Fruit fly (Drosophila melanogaster) whole organism, embryonic: ENCODE data around the gene Cad89D.

Source experiments
- CG10654 ChIP-seq: fragments of 200-800 bp; sonication (Bioruptor generic); optimal IDR thresholded peaks from 2 replicates; lab custom pipeline; 2016; ENCODE audit warnings: missing biosample characterization, missing genetic modification characterization
- CG11093 ChIP-seq: fragments of 200-800 bp; sonication (Bioruptor generic); IDR thresholded peaks from 3 replicates; pipeline ENCODE4 v1.3.6; 2022; ENCODE audit warnings: missing biosample characterization, missing genetic modification characterization
- CG11560 ChIP-seq: fragments of 200-800 bp; sonication (Bioruptor generic); IDR thresholded peaks from 3 replicates; pipeline ENCODE4 v1.3.6; 2022; ENCODE audit warnings: missing biosample characterization, missing genetic modification characterization
- CG11695 ChIP-seq: fragments of 200-800 bp; sonication (Bioruptor generic); IDR thresholded peaks from 3 replicates; pipeline ENCODE4 v1.3.6; 2022; ENCODE audit warnings: missing biosample characterization, missing genetic modification characterization
- CG11723 ChIP-seq: fragments of 200-800 bp; sonication (Bioruptor generic); optimal IDR thresholded peaks from 2 replicates; lab custom pipeline; 2017; ENCODE audit warnings: missing biosample characterization, mild to moderate bottlenecking, missing genetic modification characterization
- CG17612 ChIP-seq: fragments of 200-800 bp; sonication (Bioruptor generic); IDR thresholded peaks from 2 replicates; pipeline ENCODE4 v1.3.6; 2022; ENCODE audit warnings: missing biosample characterization, missing genetic modification characterization
- CG17912 ChIP-seq: fragments of 200-800 bp; sonication (Bioruptor generic); optimal IDR thresholded peaks from 2 replicates; lab custom pipeline; 2018; ENCODE audit warnings: missing biosample characterization, mild to moderate bottlenecking, missing genetic modification characterization
- CG1832 ChIP-seq: fragments of 200-800 bp; sonication (Bioruptor generic); optimal IDR thresholded peaks from 2 replicates; lab custom pipeline; 2017; ENCODE audit warnings: missing biosample characterization, mild to moderate bottlenecking, missing genetic modification characterization, inconsistent platforms
- CG30020 ChIP-seq: fragments of 200-800 bp; optimal IDR thresholded peaks from 2 replicates; lab custom pipeline; 2019; ENCODE audit warnings: missing biosample characterization, mild to moderate bottlenecking, missing genetic modification characterization, moderate library complexity
- CG30431 ChIP-seq: fragments of 200-800 bp; sonication (Bioruptor generic); optimal IDR thresholded peaks from 2 replicates; lab custom pipeline; 2017; ENCODE audit warnings: missing biosample characterization, missing genetic modification characterization
- CG32532 ChIP-seq: fragments of 200-800 bp; sonication (Bioruptor generic); IDR thresholded peaks from 2 replicates; pipeline ENCODE4 v1.3.6; 2022; ENCODE audit warnings: missing biosample characterization, missing genetic modification characterization
- CG34224 ChIP-seq: fragments of 200-800 bp; sonication (Bioruptor generic); IDR thresholded peaks from 3 replicates; pipeline ENCODE4 v1.3.6; 2022; ENCODE audit warnings: missing biosample characterization, missing genetic modification characterization; ENCODE audit not compliant: partially characterized antibody
- CG34422 ChIP-seq: fragments of 200-800 bp; sonication (Bioruptor generic); IDR thresholded peaks from 3 replicates; pipeline ENCODE4 v1.3.6; 2022; ENCODE audit warnings: missing biosample characterization, missing genetic modification characterization
- CG3847 ChIP-seq: fragments of 200-800 bp; sonication (Bioruptor generic); IDR thresholded peaks from 2 replicates; pipeline ENCODE4 v1.3.6; 2022; ENCODE audit warnings: missing biosample characterization, missing genetic modification characterization
- CG4424 ChIP-seq: fragments of 200-800 bp; sonication (Bioruptor generic); optimal IDR thresholded peaks from 3 replicates; lab custom pipeline; 2016; ENCODE audit warnings: missing biosample characterization, missing genetic modification characterization
- CG4617 ChIP-seq: fragments of 200-800 bp; sonication (Bioruptor generic); optimal IDR thresholded peaks from 3 replicates; lab custom pipeline; 2016; ENCODE audit warnings: missing biosample characterization, missing genetic modification characterization, borderline replicate concordance
- CG8478 ChIP-seq: fragments of >200 bp; optimal IDR thresholded peaks from 2 replicates; lab custom pipeline; 2018
- CG9797 ChIP-seq: fragments of 200-800 bp; sonication (Bioruptor generic); optimal IDR thresholded peaks from 3 replicates; lab custom pipeline; 2018; ENCODE audit warnings: missing biosample characterization, mild to moderate bottlenecking, missing genetic modification characterization
- Chrac-16 ChIP-seq: fragments of 200-800 bp; sonication (Bioruptor generic); optimal IDR thresholded peaks from 3 replicates; lab custom pipeline; 2016; ENCODE audit warnings: missing biosample characterization, missing genetic modification characterization
- Dip3 ChIP-seq: fragments of 200-800 bp; sonication (Bioruptor generic); optimal IDR thresholded peaks from 3 replicates; lab custom pipeline; 2016; ENCODE audit warnings: missing biosample characterization, missing genetic modification characterization
- ERR ChIP-seq: fragments of 200-800 bp; sonication (Bioruptor generic); optimal IDR thresholded peaks from 2 replicates; lab custom pipeline; 2016; ENCODE audit warnings: missing biosample characterization, missing genetic modification characterization
- Hr3 ChIP-seq: fragments of 200-800 bp; sonication (Bioruptor generic); optimal IDR thresholded peaks from 3 replicates; lab custom pipeline; 2016; ENCODE audit warnings: missing biosample characterization, missing genetic modification characterization
- Neu2 ChIP-seq: fragments of 200-800 bp; sonication (Bioruptor generic); optimal IDR thresholded peaks from 3 replicates; lab custom pipeline; 2016; ENCODE audit warnings: missing biosample characterization, missing genetic modification characterization, borderline replicate concordance
- Spps ChIP-seq: fragments of 200-800 bp; sonication (Bioruptor generic); optimal IDR thresholded peaks from 2 replicates; lab custom pipeline; 2018; ENCODE audit warnings: missing biosample characterization, mild to moderate bottlenecking, missing genetic modification characterization
- Tbp ChIP-seq: fragments of >200 bp; optimal IDR thresholded peaks from 2 replicates; lab custom pipeline; 2018; ENCODE audit warnings: missing biosample characterization, missing genetic modification characterization
- Trl ChIP-seq, 3 experiments: fragments of >200 bp in 2 of 3; fragments of 200-800 bp in 1 of 3; sonication (Bioruptor generic) in 1 of 3; optimal IDR thresholded peaks; 2 replicates in 1 of 3; 3 replicates in 2 of 3; lab custom pipeline; 2016 to 2017; ENCODE audit warnings: missing biosample characterization in 1 of 3, missing genetic modification characterization in 1 of 3
- Usf ChIP-seq: fragments of 200-800 bp; sonication (Bioruptor generic); optimal IDR thresholded peaks from 2 replicates; lab custom pipeline; 2017; ENCODE audit warnings: missing genotype, missing biosample characterization, missing genetic modification characterization
- bcd ChIP-seq: fragments of 200-800 bp; sonication (Bioruptor generic); optimal IDR thresholded peaks from 2 replicates; lab custom pipeline; 2017; ENCODE audit warnings: missing biosample characterization, mild to moderate bottlenecking, missing genetic modification characterization
- danr ChIP-seq: fragments of 200-800 bp; sonication (Bioruptor generic); IDR thresholded peaks from 2 replicates; pipeline ENCODE4 v1.3.6; 2022; ENCODE audit warnings: missing biosample characterization, missing genetic modification characterization
- dimm ChIP-seq: fragments of 200-800 bp; sonication (Bioruptor generic); IDR thresholded peaks from 2 replicates; pipeline ENCODE4 v1.3.6; 2022; ENCODE audit warnings: missing biosample characterization, missing genetic modification characterization
- dpn ChIP-seq, 2 experiments: fragments of 200-800 bp; sonication (Bioruptor generic); optimal IDR thresholded peaks; 3 replicates each; lab custom pipeline; 2016; ENCODE audit warnings: missing biosample characterization in 2 of 2, missing genetic modification characterization in 2 of 2
- esg ChIP-seq: fragments of 200-800 bp; sonication (Bioruptor generic); conservative IDR thresholded peaks from 2 replicates; pipeline ENCODE4 v1.3.6; 2022; ENCODE audit warnings: missing biosample characterization, missing genetic modification characterization
- gce ChIP-seq: fragments of 200-800 bp; sonication (Bioruptor generic); IDR thresholded peaks from 3 replicates; pipeline ENCODE4 v1.3.6; 2022; ENCODE audit warnings: missing biosample characterization, missing genetic modification characterization
- grau ChIP-seq: fragments of 200-800 bp; optimal IDR thresholded peaks from 3 replicates; lab custom pipeline; 2019; ENCODE audit warnings: missing biosample characterization, mild to moderate bottlenecking, missing genetic modification characterization, moderate library complexity
- hth ChIP-seq: fragments of >200 bp; optimal IDR thresholded peaks from 2 replicates; lab custom pipeline; 2017; ENCODE audit warnings: inconsistent platforms
- kah ChIP-seq: fragments of 200-800 bp; sonication (Bioruptor generic); optimal IDR thresholded peaks from 2 replicates; lab custom pipeline; 2018; ENCODE audit warnings: missing biosample characterization, mild to moderate bottlenecking, missing genetic modification characterization
- lab ChIP-seq: fragments of 200-800 bp; sonication (Bioruptor generic); optimal IDR thresholded peaks from 3 replicates; lab custom pipeline; 2017; ENCODE audit warnings: missing biosample characterization, missing genetic modification characterization, mild to moderate bottlenecking, moderate library complexity, missing genetic modification reagents
- nerfin-1 ChIP-seq: fragments of 200-800 bp; sonication (Bioruptor generic); optimal IDR thresholded peaks from 3 replicates; lab custom pipeline; 2019; ENCODE audit warnings: missing biosample characterization, mild to moderate bottlenecking, missing genetic modification characterization, moderate library complexity
- nom ChIP-seq: fragments of 200-800 bp; sonication (Bioruptor generic); optimal IDR thresholded peaks from 2 replicates; lab custom pipeline; 2017; ENCODE audit warnings: missing biosample characterization, missing genetic modification characterization, mild to moderate bottlenecking, moderate library complexity, missing genetic modification reagents
- pfk ChIP-seq: fragments of 200-800 bp; sonication (Bioruptor generic); optimal IDR thresholded peaks from 2 replicates; lab custom pipeline; 2018; ENCODE audit warnings: missing biosample characterization, mild to moderate bottlenecking, missing genetic modification characterization, moderate library complexity
- pho ChIP-seq: fragments of 200-800 bp; sonication (Bioruptor generic); optimal IDR thresholded peaks from 2 replicates; lab custom pipeline; 2016; ENCODE audit warnings: missing biosample characterization, missing genetic modification characterization
- pita ChIP-seq: fragments of 200-800 bp; sonication (Bioruptor generic); optimal IDR thresholded peaks from 2 replicates; lab custom pipeline; 2017; ENCODE audit warnings: missing biosample characterization, mild to moderate bottlenecking, missing genetic modification characterization
- ro ChIP-seq: fragments of 200-800 bp; sonication (Bioruptor generic); IDR thresholded peaks from 2 replicates; pipeline ENCODE4 v1.3.6; 2022; ENCODE audit warnings: missing biosample characterization, missing genetic modification characterization
- sqz ChIP-seq: fragments of 200-800 bp; sonication (Bioruptor generic); optimal IDR thresholded peaks from 3 replicates; lab custom pipeline; 2018; ENCODE audit warnings: missing biosample characterization, mild to moderate bottlenecking, missing genetic modification characterization
- tna ChIP-seq: fragments of 200-800 bp; sonication (Bioruptor generic); IDR thresholded peaks from 2 replicates; pipeline ENCODE4 v1.3.6; 2022; ENCODE audit warnings: missing biosample characterization, missing genetic modification characterization; ENCODE audit not compliant: partially characterized antibody
- twi ChIP-seq: fragments of 200-800 bp; optimal IDR thresholded peaks from 2 replicates; lab custom pipeline; 2019; ENCODE audit warnings: missing biosample characterization, mild to moderate bottlenecking, missing genetic modification characterization, moderate library complexity
- wor ChIP-seq: fragments of 200-800 bp; sonication (Bioruptor generic); IDR thresholded peaks from 2 replicates; pipeline ENCODE4 v1.3.6; 2022; ENCODE audit warnings: missing biosample characterization, missing genetic modification characterization
- yki ChIP-seq: fragments of >200 bp; optimal IDR thresholded peaks from 3 replicates; lab custom pipeline; 2018
- z ChIP-seq: fragments of 200-800 bp; sonication (Bioruptor generic); IDR thresholded peaks from 3 replicates; pipeline ENCODE4 v1.3.6; 2022; ENCODE audit warnings: missing biosample characterization, missing genetic modification characterization
- zf30C ChIP-seq: fragments of 200-800 bp; sonication (Bioruptor generic); optimal IDR thresholded peaks from 3 replicates; lab custom pipeline; 2018; ENCODE audit warnings: missing biosample characterization, mild to moderate bottlenecking, missing genetic modification characterization

The Cad89D gene

DNA sequence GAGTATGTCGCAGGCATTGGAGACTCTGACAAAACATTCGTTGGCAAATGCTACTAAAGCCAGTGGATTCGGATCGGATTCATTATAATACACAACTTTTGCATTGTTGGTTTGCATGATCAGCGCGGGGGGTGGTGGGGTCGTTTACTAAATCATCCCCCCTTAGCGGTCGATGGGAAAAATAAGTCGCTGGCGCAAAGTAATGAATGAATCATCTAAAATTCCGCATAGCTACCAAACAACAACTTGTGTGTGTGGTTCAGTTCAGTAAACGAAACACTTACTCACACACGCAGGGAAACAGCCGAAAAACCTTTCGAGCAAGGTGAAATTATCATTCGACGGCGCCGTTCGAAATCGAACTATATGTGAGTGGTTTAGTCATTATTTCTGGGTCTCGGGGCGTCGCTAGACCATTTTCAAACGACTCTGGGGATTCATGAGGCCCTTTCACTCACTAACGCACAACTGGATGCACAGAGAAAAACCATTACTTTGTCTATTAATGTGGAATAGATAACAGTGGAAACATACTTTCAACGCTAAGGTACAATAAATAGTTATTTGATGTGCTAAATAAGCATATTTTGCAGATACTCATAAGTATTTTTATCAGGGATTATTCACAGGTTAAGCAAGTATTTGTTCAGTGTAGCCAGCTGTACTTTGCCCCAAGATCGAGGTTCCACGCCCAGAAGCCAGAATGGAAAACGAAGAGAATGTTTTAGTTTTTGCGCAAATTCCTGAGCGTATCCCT, 46.7 kb downstream of the Cad89D start (continued):
- TF ChIP-seq kah (no peak), CG8478 (lab: Kevin White, UChicago) (no peak), CG4617 (GFP tag; lab: Kevin White, UChicago) (no peak), ro (peak; percentile 12), Tbp (GFP tag; lab: Kevin White, UChicago) (no peak), hth (no peak), Hr3 (peak; percentile 34), grau (tag; lab: Kevin White, UChicago) (peak; percentile 60), danr (GFP tag; lab: Robert Waterston, UW) (peak; percentile 52; the same call in 1 of the 2 replicates), Trl (optimal IDR thresholded peaks at IDR 0.05; lab: Kevin White, UChicago) (no peak), Trl (GFP tag; optimal IDR thresholded peaks at IDR 0.05; lab: Kevin White, UChicago) (peak; percentile 34), ERR (peak; percentile 46), CG1832 (no peak), CG4424 (no peak), Dip3 (GFP tag; lab: Kevin White, UChicago) (peak; percentile 70), CG17612 (GFP tag; lab: Robert Waterston, UW) (peak; percentile 54), bcd (GFP tag; lab: Kevin White, UChicago) (peak; percentile 66), CG9797 (no peak), CG30431 (GFP tag; lab: Kevin White, UChicago) (peak; percentile 72), CG11695 (GFP tag; lab: Robert Waterston, UW) (peak; percentile 60), esg (GFP tag; lab: Robert Waterston, UW) (peak; percentile 80), pita (no peak), CG11723 (no peak), CG3847 (GFP tag; lab: Robert Waterston, UW) (peak; percentile 58), gce (GFP tag; lab: Robert Waterston, UW) (peak; percentile 82), pho (GFP tag; lab: Kevin White, UChicago) (peak; percentile 42), CG32532 (GFP tag; lab: Robert Waterston, UW) (peak; percentile 79), CG10654 (peak; percentile 60), lab (GFP tag; lab: Kevin White, UChicago) (peak; percentile 56), CG34224 (GFP tag; lab: Robert Waterston, UW) (no peak), twi (tag; lab: Kevin White, UChicago) (no peak), CG11560 (no peak; the same call in 2 of the 3 replicates), zf30C (peak; percentile 76), tna (no peak), Chrac-16 (GFP tag; lab: Kevin White, UChicago) (peak; percentile 47), CG30020 (tag; lab: Kevin White, UChicago) (peak; percentile 33), Spps (tag; lab: Kevin White, UChicago) (peak; percentile 68), wor (GFP tag; lab: Robert Waterston, UW) (peak; percentile 80), CG17912 (GFP tag; lab: Kevin White, UChicago) (no peak), yki (lab: Kevin White, UChicago) (no peak), dimm (GFP tag; lab: Robert Waterston, UW) (peak; percentile 75), dpn (GFP tag; optimal IDR thresholded peaks at IDR 0.05; lab: Kevin White, UChicago) (peak in 1 of 2 experiments; percentile 71), Usf (GFP tag; lab: Kevin White, UChicago) (peak; percentile 8), Neu2 (no peak), pfk (GFP tag; lab: Kevin White, UChicago) (no peak), z (GFP tag; lab: Robert Waterston, UW) (peak; percentile 64; the same call in 2 of the 3 replicates), sqz (GFP tag; lab: Kevin White, UChicago) (no peak), nerfin-1 (tag; lab: Kevin White, UChicago) (no peak), CG11093 (GFP tag; lab: Robert Waterston, UW) (peak; percentile 30), nom (GFP tag; lab: Kevin White, UChicago) (peak; percentile 90), CG34422 (GFP tag; lab: Robert Waterston, UW) (peak; percentile 17; the same call in 2 of the 3 replicates)
